Fruit fly (Drosophila melanogaster): ENCODE data around the gene MED20.

- TF ChIP-seq h (optimal IDR thresholded peaks at IDR 0.05) = no peak
- TF ChIP-seq insv (optimal IDR thresholded peaks at IDR 0.05) = no peak
These were observed 29.4 kb downstream of the MED20 start, which contains the start of gene Megf8 for dm6 chr2L:8043282-8043668.

Data from Kc167 (cell line).